Fruit fly (Drosophila melanogaster): ENCODE data around the gene CG42455.

The CG42455 gene

DNA sequence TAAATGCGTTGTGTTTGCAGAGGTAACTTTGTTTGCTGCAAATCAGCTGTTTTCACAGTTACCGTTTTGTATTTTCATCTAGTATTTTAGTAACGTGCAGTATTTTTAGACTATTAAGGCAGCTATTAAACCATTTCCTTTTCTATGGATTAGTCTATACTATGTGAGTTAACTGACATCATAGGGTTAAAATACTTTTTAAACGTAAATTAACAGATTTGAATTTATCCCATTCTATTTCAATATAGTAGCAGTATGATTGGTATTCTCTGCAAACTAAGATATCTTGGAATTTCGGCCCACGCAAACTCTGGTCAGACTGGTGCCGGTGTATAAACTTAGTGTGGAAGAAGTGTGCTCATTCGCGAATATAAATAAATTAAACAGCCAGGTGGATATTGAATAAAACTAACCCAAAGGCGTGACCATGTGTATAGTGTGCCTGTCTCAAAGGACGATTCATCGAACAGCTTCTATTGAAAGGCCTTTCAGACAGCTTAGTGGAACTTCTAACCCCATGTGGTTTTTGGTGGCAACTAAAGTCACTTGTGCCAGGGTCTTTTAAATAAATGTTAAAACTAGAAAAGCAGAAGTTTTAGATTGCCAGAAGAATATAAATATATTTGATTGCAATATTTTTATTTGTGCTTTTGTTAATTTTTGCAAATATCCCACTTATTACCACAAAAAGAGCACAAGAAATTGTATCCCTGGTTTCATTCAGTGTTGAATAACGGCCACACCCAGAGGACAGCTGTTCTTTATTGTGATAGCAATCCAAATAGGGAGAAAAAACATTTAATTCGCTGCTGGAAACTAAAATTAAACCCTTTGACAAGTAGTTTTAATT, at the start of gene CG42455, which contains the start of the genes CG6674 and vnc:
Gene CG42455, plus strand, starts transcription at position 306 of the 850 bp plus-strand sequence.
Gene CG6674, minus strand, starts transcription at position 48 of the 850 bp plus-strand sequence.
Gene vnc, plus strand, starts transcription at position 306 of the 850 bp plus-strand sequence.
- TF ChIP-seq rn (GFP tag; IDR thresholded peaks at IDR 0.05) = no peak
- peak; percentile 10 for TF ChIP-seq Pif1B (GFP tag; optimal IDR thresholded peaks at IDR 0.05)
- TF ChIP-seq EcR (GFP tag; optimal IDR thresholded peaks at IDR 0.05) = no peak
- TF ChIP-seq CG34367 (tag; optimal IDR thresholded peaks at IDR 0.05) = peak; percentile 21
- TF ChIP-seq Pif1A (GFP tag; optimal IDR thresholded peaks at IDR 0.05) = peak; percentile 41
- TF ChIP-seq Ets98B (GFP tag; IDR thresholded peaks at IDR 0.05) = no peak
- peak; percentile 22; the same call in 1 of the 3 replicates for TF ChIP-seq CG4496 (GFP tag; IDR thresholded peaks at IDR 0.05)

DNA sequence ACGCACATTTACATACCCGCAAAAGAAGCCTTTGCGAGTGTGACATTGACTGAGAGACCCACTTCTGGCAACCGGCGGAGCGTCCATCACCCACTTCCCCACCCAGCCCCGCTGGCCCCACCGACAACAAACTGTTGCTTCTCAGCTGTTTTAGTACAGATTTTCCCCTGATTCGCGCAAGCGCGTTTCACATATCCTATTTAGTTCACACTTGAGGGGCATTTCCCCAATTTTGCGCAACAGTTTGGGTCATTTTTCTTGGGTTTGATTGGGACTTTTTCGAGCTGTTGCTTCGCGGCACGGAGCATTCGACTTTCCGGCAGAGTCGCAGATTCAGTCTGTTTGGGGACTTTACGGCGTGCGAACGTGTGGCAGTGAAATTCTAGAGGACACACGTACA, 44.9 kb upstream of the CG42455 start:
- TF ChIP-seq CG32121 (GFP tag; IDR thresholded peaks at IDR 0.05) (no peak), CG14655 (GFP tag; optimal IDR thresholded peaks at IDR 0.05) (no peak), Pif1B (GFP tag; optimal IDR thresholded peaks at IDR 0.05) (no peak), rn (GFP tag; IDR thresholded peaks at IDR 0.05) (no peak), CG12605 (GFP tag; IDR thresholded peaks at IDR 0.05) (peak; percentile 94)

- TF ChIP-seq rn (GFP tag; IDR thresholded peaks at IDR 0.05) (no peak), CG8301 (tag; optimal IDR thresholded peaks at IDR 0.05) (no peak), gl (tag; optimal IDR thresholded peaks at IDR 0.05) (no peak), CG12605 (GFP tag; IDR thresholded peaks at IDR 0.05) (no peak; the same call in 1 of the 2 replicates), CG8159 (tag; optimal IDR thresholded peaks at IDR 0.05) (peak; percentile 36), CG9948 (tag; optimal IDR thresholded peaks at IDR 0.05) (no peak), CG10348 (GFP tag; IDR thresholded peaks at IDR 0.05) (no peak), EcR (GFP tag; optimal IDR thresholded peaks at IDR 0.05) (peak; percentile 57), CG4496 (GFP tag; IDR thresholded peaks at IDR 0.05) (no peak)
Observed at dm6 chr3L:9968267-9968721, 3.8 kb upstream of the CG42455 start, which contains the start of the genes CG6685 and Dronc. TSS of gene CG6685 (minus strand) at chr3L:9968317. TSS of gene Dronc (plus strand) at chr3L:9968479.

- no peak for TF ChIP-seq Snoo (tag; optimal IDR thresholded peaks at IDR 0.05)
- peak; percentile 91 for TF ChIP-seq EcR (GFP tag; optimal IDR thresholded peaks at IDR 0.05)
- TF ChIP-seq CG34367 (tag; optimal IDR thresholded peaks at IDR 0.05) = no peak
- no peak for TF ChIP-seq CG13204 (GFP tag; optimal IDR thresholded peaks at IDR 0.05)
Observed at dm6 chr3L:9969158-9969557, 3.0 kb upstream of the CG42455 start.

DNA sequence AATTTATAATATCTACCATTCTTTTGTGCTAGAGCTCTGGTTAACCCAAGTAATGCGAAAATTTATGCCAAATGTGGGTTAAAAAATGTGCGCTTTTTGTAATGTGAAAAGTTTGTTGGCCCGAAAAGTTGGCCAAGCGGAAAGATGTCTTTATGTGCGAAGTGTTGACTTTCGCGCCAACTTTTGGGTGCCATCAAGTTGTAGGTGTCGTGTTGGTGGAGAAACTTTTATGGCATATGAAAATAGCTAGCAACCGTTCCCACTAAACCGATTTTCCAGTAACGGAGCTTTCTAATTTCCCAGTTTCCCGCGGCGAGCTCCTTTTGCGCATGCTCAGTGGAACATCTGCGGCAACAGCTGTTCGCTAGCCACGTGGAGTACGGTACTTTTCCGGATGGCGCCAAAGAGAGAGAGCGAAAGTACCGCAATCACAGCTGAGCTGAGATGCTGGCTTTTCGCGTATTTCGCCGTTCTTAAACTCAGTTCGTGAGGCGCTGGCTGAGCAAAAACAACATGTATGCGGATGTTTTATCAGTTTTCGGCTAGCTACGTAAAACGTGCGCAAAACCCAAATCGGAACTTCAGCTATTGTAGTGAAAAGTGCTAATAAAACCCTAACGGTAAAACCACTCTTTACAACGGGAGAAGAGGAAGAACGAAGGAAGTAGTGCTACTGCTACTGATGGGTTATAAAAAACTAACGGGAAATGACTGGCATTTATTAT, 2.2 kb downstream of the CG42455 start, which contains the start of gene dpr6:
Gene dpr6, plus strand, starts transcription at position 480 of the 725 bp plus-strand sequence.
- TF ChIP-seq CG15710 (tag; optimal IDR thresholded peaks at IDR 0.05) (no peak), D1 (tag; optimal IDR thresholded peaks at IDR 0.05) (no peak), CG13204 (GFP tag; optimal IDR thresholded peaks at IDR 0.05) (no peak), CG12605 (GFP tag; IDR thresholded peaks at IDR 0.05) (no peak), Pif1A (GFP tag; optimal IDR thresholded peaks at IDR 0.05) (no peak), CG9948 (tag; optimal IDR thresholded peaks at IDR 0.05) (no peak), CG8159 (tag; optimal IDR thresholded peaks at IDR 0.05) (no peak), CG14655 (GFP tag; optimal IDR thresholded peaks at IDR 0.05) (no peak), CG10348 (GFP tag; IDR thresholded peaks at IDR 0.05) (no peak), rn (GFP tag; IDR thresholded peaks at IDR 0.05) (no peak), CG8301 (tag; optimal IDR thresholded peaks at IDR 0.05) (no peak), CG4496 (GFP tag; IDR thresholded peaks at IDR 0.05) (no peak), gl (tag; optimal IDR thresholded peaks at IDR 0.05) (no peak)
